Fruit fly (Drosophila melanogaster) whole organism, adult: ENCODE measurements around the gene Glut4EF.

Experiments used
- CG12768 ChIP-seq: fragments of 200-800 bp; sonication (Bioruptor generic); optimal IDR thresholded peaks from 2 replicates; lab custom pipeline; 2017; ENCODE audit warnings: missing biosample characterization, missing genetic modification characterization, mild to moderate bottlenecking, moderate library complexity, missing genetic modification reagents
- CG14711 ChIP-seq: fragments of 200-800 bp; sonication (Bioruptor generic); optimal IDR thresholded peaks from 2 replicates; lab custom pipeline; 2018; ENCODE audit warnings: missing biosample characterization, mild to moderate bottlenecking, missing genetic modification characterization, moderate library complexity
- CG5204 ChIP-seq: fragments of 200-800 bp; sonication (Bioruptor generic); optimal IDR thresholded peaks from 2 replicates; lab custom pipeline; 2016; ENCODE audit warnings: missing biosample characterization, missing genetic modification characterization
- Crg-1 ChIP-seq: fragments of 200-800 bp; sonication (Bioruptor generic); optimal IDR thresholded peaks from 2 replicates; lab custom pipeline; 2016; ENCODE audit warnings: missing biosample characterization, missing genetic modification characterization
- kay ChIP-seq: fragments of 200-800 bp; sonication (Bioruptor generic); peaks from one replicate; lab custom pipeline; 2016; ENCODE audit warnings: missing biosample characterization, missing genetic modification characterization, borderline replicate concordance

DNA sequence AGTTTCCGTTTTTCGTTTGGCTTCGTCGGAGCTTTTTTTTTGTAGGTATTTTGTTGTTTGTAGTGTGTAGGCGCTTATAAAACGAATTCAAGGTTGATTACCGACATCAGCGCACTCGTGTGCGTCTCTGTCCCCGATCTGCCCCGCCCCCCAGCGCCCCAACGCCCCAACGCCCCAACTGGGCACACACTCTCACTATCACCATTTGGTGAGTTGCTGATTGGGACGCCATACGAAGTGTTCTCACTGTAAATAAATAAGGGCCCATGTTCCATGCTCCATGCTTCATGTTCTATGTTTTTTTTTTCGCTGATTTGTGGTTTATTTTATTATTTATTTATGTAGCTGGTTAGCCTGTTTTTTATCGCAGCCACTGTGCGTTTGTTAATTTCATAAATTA, 17.0 kb downstream of the Glut4EF start:
- no peak for TF ChIP-seq CG12768 (GFP tag; lab: Kevin White, UChicago)
- no peak for TF ChIP-seq kay
- TF ChIP-seq Crg-1 (GFP tag; lab: Kevin White, UChicago) = no peak
- TF ChIP-seq CG14711 (tag; lab: Kevin White, UChicago) = no peak
- TF ChIP-seq CG5204 (GFP tag; lab: Kevin White, UChicago) = no peak
